Worm (Caenorhabditis elegans): ENCODE measurements around the gene mth-1.

Gene mth-1

ce11 chrII:4211113-4211512, 7.5 kb upstream of the mth-1 start, which contains the start of gene F31D5.7:
Gene F31D5.7, plus strand, starts transcription at chrII:4211413.
- TF ChIP-seq snpc-4 (tag; optimal IDR thresholded peaks at IDR 0.05) (no peak), lin-13 (GFP tag; optimal IDR thresholded peaks at IDR 0.05) (no peak), unc-55 (GFP tag; optimal IDR thresholded peaks at IDR 0.05) (no peak), crh-2 (tag; optimal IDR thresholded peaks at IDR 0.05) (no peak), egl-27 (tag; optimal IDR thresholded peaks at IDR 0.05) (no peak), nhr-25 (tag; optimal IDR thresholded peaks at IDR 0.05) (no peak), mdl-1 (tag; optimal IDR thresholded peaks at IDR 0.05) (no peak), nhr-21 (tag; optimal IDR thresholded peaks at IDR 0.05) (no peak), sem-4 (tag; optimal IDR thresholded peaks at IDR 0.05) (no peak), ztf-4 (tag; optimal IDR thresholded peaks at IDR 0.05) (no peak), unc-62 (GFP tag; optimal IDR thresholded peaks at IDR 0.05) (no peak), nhr-237 (tag; optimal IDR thresholded peaks at IDR 0.05) (no peak), nhr-77 (tag; optimal IDR thresholded peaks at IDR 0.05) (no peak), ztf-1 (GFP tag; conservative IDR thresholded peaks at IDR 0.05) (no peak), ceh-16 (tag; optimal IDR thresholded peaks at IDR 0.05) (no peak)

- no peak for TF ChIP-seq nhr-12 (tag; optimal IDR thresholded peaks at IDR 0.05)
- no peak for TF ChIP-seq dmd-4 (tag; optimal IDR thresholded peaks at IDR 0.05)
Measured at ce11 chrII:4209071-4209747, 5.6 kb upstream of the mth-1 start, which contains the start of gene F31D5.6. Gene F31D5.6, plus strand, starts transcription at chrII:4209697.

- TF ChIP-seq unc-55 (GFP tag; optimal IDR thresholded peaks at IDR 0.05), result peak; percentile 4
Measured at ce11 chrII:4202633-4203032, 946 bp downstream of the mth-1 start.

DNA sequence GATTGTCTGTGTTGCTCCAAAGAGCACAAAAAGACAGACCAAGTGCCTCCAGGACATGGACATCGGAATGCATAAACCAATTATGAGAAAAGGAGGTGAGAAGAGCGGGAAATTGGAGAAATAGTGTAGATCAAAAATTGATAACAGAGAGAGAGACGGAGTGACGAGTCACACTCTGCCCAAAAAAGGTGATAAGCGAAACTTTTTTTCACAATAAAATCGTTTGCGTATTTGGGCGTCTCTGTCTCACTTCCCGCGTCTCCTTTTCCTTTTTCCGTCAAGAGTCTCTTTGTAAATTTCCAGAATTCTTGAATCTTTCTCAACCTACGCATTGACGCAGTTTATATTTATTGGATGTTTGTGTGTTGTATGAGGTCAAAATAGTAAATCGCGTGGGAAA, 9.5 kb downstream of the mth-1 start, which contains the start of gene mth-2:
mth-2 (minus strand) TSS at position 188 of the 400 bp plus-strand sequence.
- TF ChIP-seq mbf-1 (tag; optimal IDR thresholded peaks at IDR 0.05) (no peak), ama-1 (optimal IDR thresholded peaks at IDR 0.05) (no peak), alr-1 (tag; optimal IDR thresholded peaks at IDR 0.05) (no peak), F13H6.1 (tag; optimal IDR thresholded peaks at IDR 0.05) (peak; percentile 33), elt-3 (tag; optimal IDR thresholded peaks at IDR 0.05) (no peak), fos-1 (tag; optimal IDR thresholded peaks at IDR 0.05) (peak; percentile 88), unc-55 (GFP tag; optimal IDR thresholded peaks at IDR 0.05) (no peak), crh-2 (tag; optimal IDR thresholded peaks at IDR 0.05) (peak; percentile 12), gmeb-1 (tag; optimal IDR thresholded peaks at IDR 0.05) (peak; percentile 24), sma-9 (GFP tag; optimal IDR thresholded peaks at IDR 0.05) (peak; percentile 77), sma-9 (tag; optimal IDR thresholded peaks at IDR 0.05) (no peak)

ce11 chrII:4186364-4186763, 17.2 kb downstream of the mth-1 start, which contains the start of gene cpna-1:
Gene cpna-1, plus strand, starts transcription at chrII:4186664.
- no peak for TF ChIP-seq lin-11 (tag; optimal IDR thresholded peaks at IDR 0.05)
- no peak for TF ChIP-seq unc-39 (tag; optimal IDR thresholded peaks at IDR 0.05)
- TF ChIP-seq nhr-21 (tag; optimal IDR thresholded peaks at IDR 0.05), result no peak
- no peak for TF ChIP-seq gmeb-1 (tag; optimal IDR thresholded peaks at IDR 0.05)
- TF ChIP-seq sma-3 (GFP tag; optimal IDR thresholded peaks at IDR 0.05), result no peak
- TF ChIP-seq sem-4 (tag; optimal IDR thresholded peaks at IDR 0.05), result no peak
- TF ChIP-seq peb-1 (tag; optimal IDR thresholded peaks at IDR 0.05), result no peak
- no peak for TF ChIP-seq skn-1 (tag; optimal IDR thresholded peaks at IDR 0.05)
- TF ChIP-seq ZK546.5 (tag; optimal IDR thresholded peaks at IDR 0.05), result no peak
- no peak for TF ChIP-seq nhr-25 (tag; optimal IDR thresholded peaks at IDR 0.05)

DNA sequence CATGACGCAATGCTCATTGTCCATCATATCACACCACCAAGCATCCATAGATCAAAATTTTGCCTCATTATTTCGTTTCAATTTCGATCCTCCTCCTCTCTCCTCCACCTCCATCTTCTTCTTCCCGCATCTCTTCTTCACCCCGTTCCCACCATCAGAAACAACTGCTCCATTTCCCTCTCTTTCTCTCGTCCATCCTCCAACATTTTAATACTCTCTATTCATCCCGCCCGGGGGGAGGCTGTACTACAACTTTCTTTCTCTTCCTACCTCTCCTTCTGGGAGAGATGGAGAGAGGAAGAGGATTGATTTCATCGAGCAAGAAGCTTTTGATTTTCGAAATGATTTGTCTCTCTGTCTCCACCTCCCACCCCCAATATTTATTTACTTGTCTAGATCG, 19.6 kb downstream of the mth-1 start:
- TF ChIP-seq nhr-129 (tag; optimal IDR thresholded peaks at IDR 0.05) (peak; percentile 65), C34F6.9 (tag; optimal IDR thresholded peaks at IDR 0.05) (peak; percentile 37), F13H6.1 (tag; optimal IDR thresholded peaks at IDR 0.05) (peak; percentile 56), sma-9 (GFP tag; optimal IDR thresholded peaks at IDR 0.05) (no peak), sma-9 (tag; optimal IDR thresholded peaks at IDR 0.05) (no peak)

Data from whole organism, L2 larva.